Worm (Caenorhabditis elegans) whole organism, early embryonic: ENCODE measurements around the gene T05A7.3.

Experiments
- B0310.2 ChIP-seq: sonication (generic microtip); optimal IDR thresholded peaks from 2 replicates; lab custom pipeline; 2016; ENCODE audit warnings: mild to moderate bottlenecking, missing genetic modification characterization, missing compliant biosample characterization
- ama-1 ChIP-seq: fragments of 150-350 bp; optimal IDR thresholded peaks from 2 replicates; lab custom pipeline; 2014
- ceh-13 ChIP-seq: fragments of 200-800 bp; sonication (Bioruptor generic); optimal IDR thresholded peaks from 2 replicates; lab custom pipeline; 2018; ENCODE audit warnings: mild to moderate bottlenecking, missing genetic modification characterization, missing compliant biosample characterization
- ets-7 ChIP-seq: sonication (generic microtip); optimal IDR thresholded peaks from 2 replicates; lab custom pipeline; 2016; ENCODE audit warnings: missing genotype, missing genetic modification characterization, missing compliant biosample characterization
- flt-1 ChIP-seq: fragments of 200-800 bp; sonication (Bioruptor generic); IDR thresholded peaks from 2 replicates; pipeline ENCODE4 v1.3.6; 2022; ENCODE audit warnings: missing genetic modification characterization, missing compliant biosample characterization
- hmbx-1 ChIP-seq: sonication (generic microtip); optimal IDR thresholded peaks from 2 replicates; lab custom pipeline; 2016; ENCODE audit warnings: mild to moderate bottlenecking, missing genetic modification characterization, missing compliant biosample characterization
- pes-1 ChIP-seq: fragments of 200-800 bp; sonication (Bioruptor generic); IDR thresholded peaks from 2 replicates; pipeline ENCODE4 v1.3.6; 2022; ENCODE audit warnings: missing genetic modification reagents, missing genetic modification characterization, missing compliant biosample characterization
- tbx-11 ChIP-seq: fragments of 200-800 bp; sonication (Bioruptor generic); IDR thresholded peaks from 2 replicates; pipeline ENCODE4 v1.3.6; 2022; ENCODE audit warnings: missing genetic modification characterization, missing compliant biosample characterization
- tbx-37 ChIP-seq: fragments of 200-800 bp; sonication (Bioruptor generic); conservative IDR thresholded peaks from 2 replicates; pipeline ENCODE4 v1.3.6; 2022; ENCODE audit warnings: missing genetic modification reagents, missing genetic modification characterization, missing compliant biosample characterization
- tra-4 ChIP-seq: sonication (generic microtip); optimal IDR thresholded peaks from 2 replicates; lab custom pipeline; 2017; ENCODE audit warnings: missing genetic modification characterization, missing compliant biosample characterization

- no peak for TF ChIP-seq ama-1 (lab: Kevin White, UChicago)
- TF ChIP-seq tbx-11 (GFP tag; lab: Robert Waterston, UW) = no peak
- no peak for TF ChIP-seq ceh-13
- no peak for TF ChIP-seq ets-7 (tag; lab: Kevin White, UChicago)
- no peak for TF ChIP-seq tra-4
- TF ChIP-seq hmbx-1 (tag; lab: Kevin White, UChicago) = no peak
- TF ChIP-seq flt-1 = no peak
- no peak for TF ChIP-seq B0310.2 (tag; lab: Kevin White, UChicago)
- TF ChIP-seq tbx-37 (GFP tag; lab: Robert Waterston, UW) = no peak
- TF ChIP-seq pes-1 (GFP tag; lab: Robert Waterston, UW) = no peak
These were observed 2.3 kb upstream of the T05A7.3 start for ce11 chrII:4673242-4673641.
